Fruit fly (Drosophila melanogaster) whole organism, embryonic: Measurements from ENCODE around the gene CSN6.

Experiments used
- Blimp-1 ChIP-seq: fragments of 200-800 bp; sonication (Bioruptor generic); optimal IDR thresholded peaks from 3 replicates; lab custom pipeline; 2018; ENCODE audit warnings: missing biosample characterization, missing genetic modification characterization, mild to moderate bottlenecking, moderate library complexity, missing genetic modification reagents
- CG10274 ChIP-seq: fragments of 200-800 bp; sonication (Bioruptor generic); optimal IDR thresholded peaks from 3 replicates; lab custom pipeline; 2017; ENCODE audit warnings: missing biosample characterization, mild to moderate bottlenecking, missing genetic modification characterization
- CG11398 ChIP-seq: fragments of 200-800 bp; sonication (Bioruptor generic); optimal IDR thresholded peaks from 2 replicates; lab custom pipeline; 2016; ENCODE audit warnings: missing biosample characterization, missing genetic modification characterization
- CG12155 ChIP-seq: fragments of 200-800 bp; sonication (Bioruptor generic); optimal IDR thresholded peaks from 3 replicates; lab custom pipeline; 2016; ENCODE audit warnings: missing biosample characterization, missing genetic modification characterization
- CG1603 ChIP-seq: fragments of 200-800 bp; sonication (Bioruptor generic); optimal IDR thresholded peaks from 2 replicates; lab custom pipeline; 2019; ENCODE audit warnings: missing biosample characterization, mild to moderate bottlenecking, missing genetic modification characterization, moderate library complexity
- CG17359 ChIP-seq: fragments of 200-800 bp; sonication (Bioruptor generic); optimal IDR thresholded peaks from 3 replicates; lab custom pipeline; 2018; ENCODE audit warnings: missing biosample characterization, mild to moderate bottlenecking, missing genetic modification characterization, moderate library complexity
- CG17361 ChIP-seq: fragments of 200-800 bp; sonication (Bioruptor generic); IDR thresholded peaks from 3 replicates; pipeline ENCODE4 v1.3.6; 2022; ENCODE audit warnings: missing biosample characterization, missing genetic modification characterization
- CG18011 ChIP-seq: fragments of 200-800 bp; sonication (Bioruptor generic); optimal IDR thresholded peaks from 2 replicates; lab custom pipeline; 2017; ENCODE audit warnings: missing biosample characterization, missing genetic modification characterization, mild to moderate bottlenecking, moderate library complexity, missing genotype
- CG2889 ChIP-seq: fragments of 200-800 bp; sonication (Bioruptor generic); IDR thresholded peaks from 3 replicates; pipeline ENCODE4 v1.3.6; 2022; ENCODE audit warnings: missing biosample characterization, missing genetic modification characterization
- CG30403 ChIP-seq: fragments of 200-800 bp; sonication (Bioruptor generic); optimal IDR thresholded peaks from 3 replicates; lab custom pipeline; 2016; ENCODE audit warnings: missing biosample characterization, missing genetic modification characterization
- CG31388 ChIP-seq: fragments of 200-800 bp; sonication (Bioruptor generic); optimal IDR thresholded peaks from 2 replicates; lab custom pipeline; 2016; ENCODE audit warnings: missing biosample characterization, missing genetic modification characterization
- CG32767 ChIP-seq: fragments of 200-800 bp; sonication (Bioruptor generic); IDR thresholded peaks from 2 replicates; pipeline ENCODE4 v1.3.6; 2022; ENCODE audit warnings: missing biosample characterization, missing genetic modification characterization
- CG3281 ChIP-seq: fragments of 200-800 bp; sonication (Bioruptor generic); optimal IDR thresholded peaks from 3 replicates; lab custom pipeline; 2017; ENCODE audit warnings: missing biosample characterization, mild to moderate bottlenecking, missing genetic modification characterization
- CG3407 ChIP-seq: fragments of 200-800 bp; sonication (Bioruptor generic); optimal IDR thresholded peaks from 2 replicates; lab custom pipeline; 2018; ENCODE audit warnings: missing biosample characterization, mild to moderate bottlenecking, missing genetic modification characterization
- CG3726 ChIP-seq: fragments of 200-800 bp; sonication (Bioruptor generic); IDR thresholded peaks from 3 replicates; pipeline ENCODE4, ENCODE4 v1.3.6; 2022; ENCODE audit warnings: missing biosample characterization, missing genetic modification characterization
- CG4424 ChIP-seq: fragments of 200-800 bp; sonication (Bioruptor generic); optimal IDR thresholded peaks from 3 replicates; lab custom pipeline; 2016; ENCODE audit warnings: missing biosample characterization, missing genetic modification characterization
- CG4820 ChIP-seq: fragments of 200-800 bp; sonication (Bioruptor generic); optimal IDR thresholded peaks from 3 replicates; lab custom pipeline; 2016; ENCODE audit warnings: missing biosample characterization, missing genetic modification characterization
- CG6689 ChIP-seq: fragments of 200-800 bp; sonication (Bioruptor generic); IDR thresholded peaks from 2 replicates; pipeline ENCODE4 v1.3.6; 2022; ENCODE audit warnings: missing biosample characterization, missing genetic modification characterization
- CG7839 ChIP-seq: fragments of 200-800 bp; sonication (Bioruptor generic); optimal IDR thresholded peaks from 3 replicates; lab custom pipeline; 2018; ENCODE audit warnings: missing biosample characterization, mild to moderate bottlenecking, missing genetic modification characterization, moderate library complexity
- Dad ChIP-seq: fragments of 200-800 bp; sonication (Bioruptor generic); optimal IDR thresholded peaks from 3 replicates; lab custom pipeline; 2016; ENCODE audit warnings: missing biosample characterization, missing genetic modification characterization
- Dip2 ChIP-seq: fragments of 200-800 bp; sonication (Bioruptor generic); IDR thresholded peaks from 2 replicates; pipeline ENCODE4 v1.3.6; 2022; ENCODE audit warnings: missing biosample characterization, missing genetic modification characterization
- Dip3 ChIP-seq: fragments of 200-800 bp; sonication (Bioruptor generic); optimal IDR thresholded peaks from 3 replicates; lab custom pipeline; 2016; ENCODE audit warnings: missing biosample characterization, missing genetic modification characterization
- ERR ChIP-seq: fragments of 200-800 bp; sonication (Bioruptor generic); optimal IDR thresholded peaks from 2 replicates; lab custom pipeline; 2016; ENCODE audit warnings: missing biosample characterization, missing genetic modification characterization
- Gsc ChIP-seq: fragments of 200-800 bp; sonication (Bioruptor generic); IDR thresholded peaks from 2 replicates; pipeline ENCODE4 v1.3.6; 2022; ENCODE audit warnings: missing biosample characterization, missing genetic modification characterization
- HHEX ChIP-seq: fragments of 200-800 bp; sonication (Bioruptor generic); optimal IDR thresholded peaks from 3 replicates; lab custom pipeline; 2017; ENCODE audit warnings: missing biosample characterization, mild to moderate bottlenecking, missing genetic modification characterization, missing genetic modification reagents
- HLH3B ChIP-seq: fragments of 200-800 bp; sonication (Bioruptor generic); IDR thresholded peaks from 2 replicates; pipeline ENCODE4 v1.3.6; 2022; ENCODE audit warnings: missing biosample characterization, missing genetic modification characterization
- Hmr ChIP-seq: fragments of 200-800 bp; sonication (Bioruptor generic); optimal IDR thresholded peaks from 3 replicates; lab custom pipeline; 2017; ENCODE audit warnings: mild to moderate bottlenecking, missing biosample characterization, missing genetic modification reagents, missing genetic modification characterization
- Meics ChIP-seq: fragments of 200-800 bp; sonication (Bioruptor generic); optimal IDR thresholded peaks from 2 replicates; lab custom pipeline; 2017; ENCODE audit warnings: missing biosample characterization, mild to moderate bottlenecking, missing genetic modification characterization
- NK7.1 ChIP-seq: fragments of 200-800 bp; sonication (Bioruptor generic); optimal IDR thresholded peaks from 3 replicates; lab custom pipeline; 2016; ENCODE audit warnings: missing biosample characterization, missing genetic modification characterization
- NfI ChIP-seq: fragments of 200-800 bp; sonication (Bioruptor generic); optimal IDR thresholded peaks from 3 replicates; lab custom pipeline; 2018; ENCODE audit warnings: missing biosample characterization, mild to moderate bottlenecking, missing genetic modification characterization, moderate library complexity
- PHDP ChIP-seq: fragments of 200-800 bp; sonication (Bioruptor generic); optimal IDR thresholded peaks from 3 replicates; lab custom pipeline; 2018; ENCODE audit warnings: missing biosample characterization, mild to moderate bottlenecking, missing genetic modification characterization, moderate library complexity
- Side ChIP-seq: fragments of 200-800 bp; sonication (Bioruptor generic); optimal IDR thresholded peaks from 2 replicates; lab custom pipeline; 2016; ENCODE audit warnings: missing biosample characterization, missing genetic modification characterization
- Taf1 ChIP-seq: fragments of 200-800 bp; sonication (Bioruptor generic); IDR thresholded peaks from 2 replicates; pipeline ENCODE4 v1.3.6; 2022; ENCODE audit warnings: missing biosample characterization, missing genetic modification characterization
- ap ChIP-seq: fragments of 200-800 bp; sonication (Bioruptor generic); IDR thresholded peaks from 2 replicates; pipeline ENCODE4 v1.3.6; 2022; ENCODE audit warnings: missing biosample characterization, missing genetic modification characterization
- az2 ChIP-seq: fragments of 200-800 bp; sonication (Bioruptor generic); optimal IDR thresholded peaks from 3 replicates; lab custom pipeline; 2016; ENCODE audit warnings: missing biosample characterization, missing genetic modification characterization
- bbx ChIP-seq: fragments of 200-800 bp; sonication (Bioruptor generic); IDR thresholded peaks from 2 replicates; pipeline ENCODE4 v1.3.6; 2022; ENCODE audit warnings: missing biosample characterization, missing genetic modification characterization; ENCODE audit not compliant: partially characterized antibody
- bowl ChIP-seq: fragments of 200-800 bp; sonication (Bioruptor generic); IDR thresholded peaks from 2 replicates; pipeline ENCODE4 v1.3.6; 2022; ENCODE audit warnings: missing biosample characterization, missing genetic modification characterization
- caup ChIP-seq: fragments of 200-800 bp; sonication (Bioruptor generic); optimal IDR thresholded peaks from 3 replicates; lab custom pipeline; 2017; ENCODE audit warnings: missing biosample characterization, mild to moderate bottlenecking, missing genetic modification characterization, moderate library complexity; ENCODE audit not compliant: severe bottlenecking
- corto ChIP-seq: fragments of 200-800 bp; sonication (Bioruptor generic); optimal IDR thresholded peaks from 2 replicates; lab custom pipeline; 2016; ENCODE audit warnings: missing biosample characterization, mild to moderate bottlenecking, missing genetic modification characterization, moderate library complexity
- dysf ChIP-seq: fragments of 200-800 bp; sonication (Bioruptor generic); IDR thresholded peaks from 3 replicates; pipeline ENCODE4 v1.3.6; 2022; ENCODE audit warnings: missing biosample characterization, missing genetic modification characterization
- en ChIP-seq: fragments of 200-800 bp; sonication (Bioruptor generic); optimal IDR thresholded peaks from 2 replicates; lab custom pipeline; 2016; ENCODE audit warnings: missing biosample characterization, missing genetic modification characterization
- ewg ChIP-seq: fragments of 200-800 bp; sonication (Bioruptor generic); optimal IDR thresholded peaks from 3 replicates; lab custom pipeline; 2017; ENCODE audit warnings: mild to moderate bottlenecking, missing biosample characterization, missing genetic modification reagents, missing genetic modification characterization
- kni ChIP-seq: fragments of 200-800 bp; sonication (Bioruptor generic); optimal IDR thresholded peaks from 3 replicates; lab custom pipeline; 2017; ENCODE audit warnings: mild to moderate bottlenecking, missing biosample characterization, missing genetic modification reagents, missing genetic modification characterization
- pho ChIP-seq: fragments of 200-800 bp; sonication (Bioruptor generic); optimal IDR thresholded peaks from 2 replicates; lab custom pipeline; 2016; ENCODE audit warnings: missing biosample characterization, missing genetic modification characterization
- salm ChIP-seq: fragments of 200-800 bp; sonication (Bioruptor generic); optimal IDR thresholded peaks from 2 replicates; lab custom pipeline; 2018; ENCODE audit warnings: missing biosample characterization, mild to moderate bottlenecking, missing genetic modification characterization
- shn ChIP-seq: fragments of 200-800 bp; sonication (Bioruptor generic); optimal IDR thresholded peaks from 3 replicates; lab custom pipeline; 2016; ENCODE audit warnings: missing biosample characterization, missing genetic modification characterization
- slp2 ChIP-seq: fragments of 200-800 bp; sonication (Bioruptor generic); optimal IDR thresholded peaks from 2 replicates; lab custom pipeline; 2016; ENCODE audit warnings: missing biosample characterization, missing genetic modification characterization
- sob ChIP-seq: fragments of 200-800 bp; sonication (Bioruptor generic); IDR thresholded peaks from 2 replicates; pipeline ENCODE4 v1.3.6; 2022; ENCODE audit warnings: missing biosample characterization, missing genetic modification characterization
- ssp ChIP-seq: fragments of 200-800 bp; sonication (Bioruptor generic); IDR thresholded peaks from 2 replicates; pipeline ENCODE4 v1.3.6; 2022; ENCODE audit warnings: missing biosample characterization, missing genetic modification characterization
- tin ChIP-seq: fragments of 200-800 bp; sonication (Bioruptor generic); optimal IDR thresholded peaks from 3 replicates; lab custom pipeline; 2016; ENCODE audit warnings: missing biosample characterization, missing genetic modification characterization
- tx ChIP-seq: fragments of 200-800 bp; sonication (Bioruptor generic); optimal IDR thresholded peaks from 2 replicates; lab custom pipeline; 2016; ENCODE audit warnings: missing biosample characterization, missing genetic modification characterization

The CSN6 gene

DNA sequence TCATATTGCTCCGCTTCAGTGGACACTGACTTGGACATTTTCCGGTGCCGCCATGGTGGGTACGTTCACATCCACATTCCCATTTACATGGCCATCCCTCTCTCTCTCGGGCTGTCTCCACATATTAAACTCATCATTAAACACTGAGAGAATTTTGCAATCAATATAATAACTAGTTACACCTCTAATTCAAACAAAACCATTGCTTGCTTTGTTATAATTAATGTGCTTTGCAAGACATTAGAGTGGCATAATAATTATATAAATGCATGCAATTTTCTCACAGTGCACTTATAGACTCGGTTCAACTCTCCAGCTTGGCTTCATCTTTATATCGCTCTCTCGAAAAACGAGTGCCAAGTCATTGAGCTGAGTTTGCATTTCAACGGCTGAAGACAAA, 44.2 kb downstream of the CSN6 start (continued):
- TF ChIP-seq slp2 (peak; percentile 40), CG2889 (GFP tag; lab: Robert Waterston, UW) (peak; percentile 52; the same call in 1 of the 3 replicates), CG3407 (GFP tag; lab: Kevin White, UChicago) (peak; percentile 47), CG11398 (GFP tag; lab: Kevin White, UChicago) (peak; percentile 17), HHEX (peak; percentile 26), Gsc (GFP tag; lab: Robert Waterston, UW) (no peak), CG1603 (tag; lab: Kevin White, UChicago) (peak; percentile 82), corto (GFP tag; lab: Kevin White, UChicago) (peak; percentile 13), CG12155 (GFP tag; lab: Kevin White, UChicago) (peak; percentile 43), PHDP (tag; lab: Kevin White, UChicago) (peak; percentile 56), pho (GFP tag; lab: Kevin White, UChicago) (peak; percentile 2), Blimp-1 (GFP tag; lab: Kevin White, UChicago) (peak; percentile 72), Dip2 (GFP tag; lab: Robert Waterston, UW) (no peak), CG18011 (GFP tag; lab: Kevin White, UChicago) (no peak), Dip3 (GFP tag; lab: Kevin White, UChicago) (peak; percentile 3), ssp (peak; percentile 61), Hmr (GFP tag; lab: Kevin White, UChicago) (no peak), kni (GFP tag; lab: Kevin White, UChicago) (no peak), az2 (GFP tag; lab: Kevin White, UChicago) (peak; percentile 72), HLH3B (GFP tag; lab: Robert Waterston, UW) (peak; percentile 82), tx (GFP tag; lab: Kevin White, UChicago) (peak; percentile 6), NK7.1 (GFP tag; lab: Kevin White, UChicago) (peak; percentile 46), ap (GFP tag; lab: Robert Waterston, UW) (peak; percentile 73), Dad (GFP tag; lab: Kevin White, UChicago) (peak; percentile 10), ewg (GFP tag; lab: Kevin White, UChicago) (peak; percentile 45), shn (no peak), CG32767 (GFP tag; lab: Robert Waterston, UW) (peak; percentile 61), CG6689 (GFP tag; lab: Robert Waterston, UW) (peak; percentile 73), CG30403 (GFP tag; lab: Kevin White, UChicago) (peak; percentile 76), Side (no peak), ERR (GFP tag; lab: Kevin White, UChicago) (peak; percentile 47), CG4424 (peak; percentile 77), salm (tag; lab: Kevin White, UChicago) (peak; percentile 26), sob (GFP tag; lab: Robert Waterston, UW) (peak; percentile 44; the same call in 1 of the 2 replicates), NfI (GFP tag; lab: Kevin White, UChicago) (peak; percentile 36), en (peak; percentile 3), CG3726 (GFP tag; lab: Robert Waterston, UW) (peak; percentile 54; the same call in 1 of the 3 replicates), tin (GFP tag; lab: Kevin White, UChicago) (peak; percentile 67), Meics (GFP tag; lab: Kevin White, UChicago) (peak; percentile 29), CG10274 (GFP tag; lab: Kevin White, UChicago) (peak; percentile 0), CG3281 (GFP tag; lab: Kevin White, UChicago) (peak; percentile 28), CG4820 (GFP tag; lab: Kevin White, UChicago) (peak; percentile 48), CG31388 (GFP tag; lab: Kevin White, UChicago) (peak; percentile 23), caup (peak; percentile 38), CG17359 (tag; lab: Kevin White, UChicago) (peak; percentile 77), bowl (GFP tag; lab: Robert Waterston, UW) (0 out of 2 replicates have a peak, but pooled peaks have one; percentile 29), CG7839 (tag; lab: Kevin White, UChicago) (no peak), Taf1 (GFP tag; lab: Robert Waterston, UW) (no peak), dysf (GFP tag; lab: Robert Waterston, UW) (peak; percentile 71), bbx (no peak), CG17361 (GFP tag; lab: Robert Waterston, UW) (no peak; the same call in 2 of the 3 replicates)
